Worm (Caenorhabditis elegans) whole organism, L4 larva: ENCODE data around the gene sfxn-1.4.

ENCODE experiments used
- F26F4.8 ChIP-seq: fragments of 200-800 bp; sonication (Bioruptor generic); conservative IDR thresholded peaks from 2 replicates; pipeline ENCODE4 v1.3.6; 2022; ENCODE audit warnings: missing genetic modification characterization, missing compliant biosample characterization
- T26A8.4 ChIP-seq: fragments of 200-800 bp; sonication (Bioruptor generic); IDR thresholded peaks from 2 replicates; pipeline ENCODE4 v1.3.6; 2022; ENCODE audit warnings: missing genetic modification characterization, missing compliant biosample characterization
- Y75B8A.6 ChIP-seq: fragments of 200-800 bp; sonication (Bioruptor generic); IDR thresholded peaks from 2 replicates; pipeline ENCODE4 v1.3.6; 2022; ENCODE audit warnings: missing genetic modification reagents, missing genetic modification characterization, missing compliant biosample characterization
- ZK337.2 ChIP-seq: fragments of 200-800 bp; sonication (Bioruptor generic); IDR thresholded peaks from 2 replicates; pipeline ENCODE4 v1.3.6; 2022; ENCODE audit warnings: missing genetic modification reagents, missing genetic modification characterization, missing compliant biosample characterization
- aha-1 ChIP-seq: fragments of 150-350 bp; peaks from one replicate; lab custom pipeline; 2014; ENCODE audit warnings: missing biosample characterization, missing genetic modification characterization
- arid-1 ChIP-seq: fragments of 200-800 bp; sonication (Bioruptor generic); conservative IDR thresholded peaks from 2 replicates; pipeline ENCODE4 v1.3.6; 2022; ENCODE audit warnings: missing genetic modification reagents, missing genetic modification characterization, missing compliant biosample characterization
- ceh-32 ChIP-seq: sonication (generic microtip); optimal IDR thresholded peaks from 2 replicates; lab custom pipeline; 2016; ENCODE audit warnings: mild to moderate bottlenecking, missing genetic modification characterization, missing compliant biosample characterization; ENCODE audit not compliant: poor library complexity
- cey-2 ChIP-seq: sonication (generic microtip); optimal IDR thresholded peaks from 3 replicates; lab custom pipeline; 2017; ENCODE audit warnings: missing genetic modification characterization, mild to moderate bottlenecking, missing compliant biosample characterization, antibody characterized with exemption, borderline replicate concordance; ENCODE audit not compliant: insufficient read depth
- ctbp-1 ChIP-seq: fragments of 200-800 bp; sonication (Bioruptor generic); IDR thresholded peaks from 2 replicates; pipeline ENCODE4 v1.3.6; 2022; ENCODE audit warnings: missing genetic modification reagents, missing genetic modification characterization, missing compliant biosample characterization
- daf-16 ChIP-seq, 3 experiments: sonication (generic microtip); optimal IDR thresholded peaks; 2 replicates each; lab custom pipeline; 2016 to 2017; ENCODE audit warnings: missing genetic modification characterization in 3 of 3, missing genetic modification reagents in 3 of 3, mild to moderate bottlenecking in 2 of 3, missing compliant biosample characterization in 2 of 3, missing biosample characterization in 1 of 3, moderate library complexity in 1 of 3
- daf-8 ChIP-seq: fragments of 200-800 bp; sonication (Bioruptor generic); IDR thresholded peaks from 2 replicates; pipeline ENCODE4 v1.3.6; 2022; ENCODE audit warnings: missing genetic modification characterization, missing compliant biosample characterization
- dmd-6 ChIP-seq: fragments of 200-800 bp; sonication (Bioruptor generic); IDR thresholded peaks from 2 replicates; pipeline ENCODE4 v1.3.6; 2022; ENCODE audit warnings: missing genetic modification reagents, missing genetic modification characterization, missing compliant biosample characterization
- duxl-1 ChIP-seq: sonication (generic microtip); optimal IDR thresholded peaks from 2 replicates; lab custom pipeline; 2016; ENCODE audit warnings: mild to moderate bottlenecking, missing genetic modification characterization, moderate library complexity, missing compliant biosample characterization; ENCODE audit not compliant: poor library complexity
- dve-1 ChIP-seq: sonication (generic microtip); optimal IDR thresholded peaks from 2 replicates; lab custom pipeline; 2017; ENCODE audit warnings: antibody characterized with exemption, mild to moderate bottlenecking, missing genetic modification characterization, missing compliant biosample characterization; ENCODE audit not compliant: insufficient read depth
- egl-43 ChIP-seq: fragments of 200-800 bp; sonication (Bioruptor generic); IDR thresholded peaks from 2 replicates; pipeline ENCODE4 v1.3.6; 2022; ENCODE audit warnings: missing genetic modification reagents, missing genetic modification characterization, missing compliant biosample characterization
- fos-1 ChIP-seq: fragments of 150-350 bp; optimal IDR thresholded peaks from 2 replicates; lab custom pipeline; 2014; ENCODE audit warnings: missing biosample characterization, missing genetic modification characterization
- hlh-11 ChIP-seq: fragments of 200-800 bp; sonication (Bioruptor generic); optimal IDR thresholded peaks from 2 replicates; lab custom pipeline; 2018; ENCODE audit warnings: mild to moderate bottlenecking, missing genetic modification characterization, missing compliant biosample characterization
- hlh-30 ChIP-seq: sonication (generic microtip); optimal IDR thresholded peaks from 2 replicates; lab custom pipeline; 2017; ENCODE audit warnings: antibody characterized with exemption, mild to moderate bottlenecking, missing genetic modification characterization, missing compliant biosample characterization; ENCODE audit not compliant: insufficient read depth
- hmg-1.1 ChIP-seq: fragments of 200-800 bp; sonication (Bioruptor generic); IDR thresholded peaks from 2 replicates; pipeline ENCODE4 v1.3.6; 2022; ENCODE audit warnings: missing genetic modification reagents, missing genetic modification characterization, missing compliant biosample characterization
- lim-7 ChIP-seq: fragments of 200-800 bp; sonication (Bioruptor generic); IDR thresholded peaks from 2 replicates; pipeline ENCODE4 v1.3.6; 2022; ENCODE audit warnings: missing genetic modification characterization, missing compliant biosample characterization
- lsy-2 ChIP-seq, 2 experiments: fragments of 150-350 bp in 1 of 2; sonication (generic microtip) in 1 of 2; optimal IDR thresholded peaks; 2 replicates each; lab custom pipeline; 2014 to 2017; ENCODE audit warnings: missing biosample characterization in 2 of 2, missing genetic modification characterization in 2 of 2
- mdt-29 ChIP-seq: fragments of 200-800 bp; sonication (Bioruptor generic); IDR thresholded peaks from 2 replicates; pipeline ENCODE4 v1.3.6; 2022; ENCODE audit warnings: missing genetic modification reagents, missing genetic modification characterization, missing compliant biosample characterization
- mep-1 ChIP-seq: fragments of 150-350 bp; sonication (generic microtip); optimal IDR thresholded peaks from 3 replicates; lab custom pipeline; 2014; ENCODE audit warnings: missing biosample characterization, missing genetic modification characterization
- mes-2 ChIP-seq: sonication (generic microtip); optimal IDR thresholded peaks from 2 replicates; lab custom pipeline; 2016; ENCODE audit warnings: missing genotype, mild to moderate bottlenecking, missing genetic modification characterization, missing compliant biosample characterization; ENCODE audit not compliant: poor library complexity, severe bottlenecking
- mxl-3 ChIP-seq: fragments of 200-800 bp; sonication (Bioruptor generic); optimal IDR thresholded peaks from 2 replicates; lab custom pipeline; 2018; ENCODE audit warnings: mild to moderate bottlenecking, missing genetic modification characterization, missing compliant biosample characterization
- nhr-10 ChIP-seq: fragments of 150-350 bp; optimal IDR thresholded peaks from 2 replicates; lab custom pipeline; 2014; ENCODE audit warnings: missing biosample characterization, missing genetic modification characterization
- nhr-111 ChIP-seq: fragments of 200-800 bp; sonication (Bioruptor generic); optimal IDR thresholded peaks from 2 replicates; lab custom pipeline; 2018; ENCODE audit warnings: mild to moderate bottlenecking, missing genetic modification characterization, missing compliant biosample characterization
- nhr-28 ChIP-seq: fragments of 150-350 bp; optimal IDR thresholded peaks from 2 replicates; lab custom pipeline; 2014; ENCODE audit warnings: missing biosample characterization, missing genetic modification characterization
- nhr-48 ChIP-seq: sonication (generic microtip); optimal IDR thresholded peaks from 2 replicates; lab custom pipeline; 2016; ENCODE audit warnings: mild to moderate bottlenecking, missing genetic modification characterization, missing compliant biosample characterization
- pha-4 ChIP-seq, 2 experiments: fragments of 150-350 bp in 1 of 2; fragments of 200-800 bp in 1 of 2; sonication (Bioruptor generic) in 1 of 2; IDR thresholded peaks in 1 of 2; optimal IDR thresholded peaks in 1 of 2; 2 replicates each; pipeline versions ENCODE4 v1.3.6 to Lab custom; 2014 to 2022; ENCODE audit warnings: missing genetic modification characterization in 2 of 2, missing genetic modification reagents in 2 of 2, missing biosample characterization in 1 of 2, missing compliant biosample characterization in 1 of 2
- php-3 ChIP-seq: fragments of 200-800 bp; sonication (Bioruptor generic); IDR thresholded peaks from 2 replicates; pipeline ENCODE4 v1.3.6; 2022; ENCODE audit warnings: missing genetic modification reagents, missing genetic modification characterization, missing compliant biosample characterization
- pqm-1 ChIP-seq: sonication (generic microtip); optimal IDR thresholded peaks from 2 replicates; lab custom pipeline; 2017; ENCODE audit warnings: missing biosample characterization, missing genetic modification characterization
- rbr-2 ChIP-seq: sonication (generic microtip); optimal IDR thresholded peaks from 2 replicates; lab custom pipeline; 2016; ENCODE audit warnings: missing genotype, missing genetic modification characterization, missing compliant biosample characterization
- saeg-2 ChIP-seq: fragments of 200-800 bp; sonication (Bioruptor generic); IDR thresholded peaks from 2 replicates; pipeline ENCODE4 v1.3.6; 2022; ENCODE audit warnings: missing genetic modification reagents, missing genetic modification characterization, missing compliant biosample characterization
- skn-1 ChIP-seq: fragments of 150-350 bp; optimal IDR thresholded peaks from 2 replicates; lab custom pipeline; 2014; ENCODE audit warnings: missing biosample characterization, missing genetic modification characterization
- snpc-4 ChIP-seq: fragments of 150-350 bp; optimal IDR thresholded peaks from 2 replicates; lab custom pipeline; 2014; ENCODE audit warnings: missing biosample characterization, missing genetic modification characterization
- spr-1 ChIP-seq: sonication (generic microtip); optimal IDR thresholded peaks from 2 replicates; lab custom pipeline; 2016; ENCODE audit warnings: mild to moderate bottlenecking, missing genetic modification characterization, missing compliant biosample characterization
- tra-1 ChIP-seq: fragments of 200-800 bp; sonication (Bioruptor generic); IDR thresholded peaks from 2 replicates; pipeline ENCODE4 v1.3.6; 2022; ENCODE audit warnings: missing genetic modification reagents, missing genetic modification characterization, missing compliant biosample characterization
- zip-11 ChIP-seq: fragments of 200-800 bp; sonication (Bioruptor generic); IDR thresholded peaks from 2 replicates; pipeline ENCODE4 v1.3.6; 2022; ENCODE audit warnings: missing genetic modification characterization, missing compliant biosample characterization

The sfxn-1.4 gene

DNA sequence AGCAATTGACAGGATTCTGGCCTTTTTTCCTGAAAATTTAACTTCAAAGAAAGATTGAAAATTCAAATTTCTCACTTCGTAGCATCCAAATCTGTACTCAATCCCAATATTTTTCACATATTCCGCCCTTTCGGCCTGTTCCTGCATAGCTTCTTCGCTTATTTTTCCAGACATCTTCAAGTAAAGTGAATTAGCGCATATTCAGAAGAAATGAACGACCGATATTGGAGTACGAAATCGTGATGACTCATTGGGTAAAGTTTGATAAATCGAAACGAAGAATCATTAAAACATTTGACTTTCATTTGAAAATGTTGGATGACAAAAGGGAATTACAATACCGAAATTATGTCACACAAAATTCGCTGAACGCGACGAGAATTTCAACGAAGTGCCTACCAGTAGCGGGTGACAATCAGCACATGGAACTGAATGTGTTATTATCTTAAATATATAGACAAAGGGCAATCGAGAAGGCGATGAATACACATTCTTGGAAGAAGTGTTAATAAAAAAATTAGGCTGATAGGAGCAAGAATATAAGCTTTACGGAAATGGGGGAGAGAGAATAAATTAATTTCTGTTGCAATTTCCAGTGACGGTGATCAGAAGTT, 30.0 kb downstream of the sfxn-1.4 start, which contains the start of gene coa-7 (continued):
- 0 out of 2 replicates have a peak, but pooled peaks have one; percentile 19 for TF ChIP-seq T26A8.4 (GFP tag; lab: Robert Waterston, UW)
- TF ChIP-seq arid-1 (GFP tag; lab: Robert Waterston, UW): no peak
- no peak for TF ChIP-seq lsy-2 (tag; optimal IDR thresholded peaks at IDR 0.05; lab: Kevin White, UChicago)
- TF ChIP-seq nhr-10 (tag; lab: Kevin White, UChicago): no peak
- peak; percentile 64; the same call in 1 of the 2 replicates for TF ChIP-seq ctbp-1 (GFP tag; lab: Robert Waterston, UW)
- TF ChIP-seq mdt-29 (GFP tag; lab: Robert Waterston, UW): no peak
- no peak for TF ChIP-seq ceh-32 (tag; lab: Kevin White, UChicago)
- peak; percentile 37; the same call in 1 of the 2 replicates for TF ChIP-seq pha-4 (GFP tag; IDR thresholded peaks at IDR 0.05; lab: Robert Waterston, UW)
- no peak for TF ChIP-seq pha-4 (tag; optimal IDR thresholded peaks at IDR 0.05; lab: Kevin White, UChicago)

DNA sequence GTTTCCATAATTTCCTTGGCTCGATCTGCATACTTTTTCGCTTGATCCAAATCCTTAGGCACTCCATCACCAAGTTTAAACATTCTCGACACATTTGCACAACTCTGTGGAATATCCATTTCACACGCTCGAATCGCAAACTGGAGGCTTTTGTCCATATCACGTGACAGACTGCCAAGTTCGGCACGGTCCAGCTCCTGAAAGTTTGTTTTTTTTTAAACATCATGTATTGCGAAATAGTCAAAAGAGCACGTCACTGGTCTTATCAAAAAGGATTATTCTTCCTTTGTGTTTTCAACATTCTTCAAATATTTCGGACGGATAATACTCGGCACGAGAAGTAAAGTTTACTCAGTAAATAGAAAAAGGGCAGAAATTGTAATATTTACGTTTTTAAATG, 31.8 kb downstream of the sfxn-1.4 start:
- TF ChIP-seq hlh-30 (tag; lab: Kevin White, UChicago): peak; percentile 41
- TF ChIP-seq lsy-2 (tag; optimal IDR thresholded peaks at IDR 0.05; lab: Kevin White, UChicago): peak in 1 of 2 experiments; percentile 35
- no peak for TF ChIP-seq mep-1 (tag; lab: Kevin White, UChicago)
- TF ChIP-seq aha-1 (tag; lab: Kevin White, UChicago): peak; percentile 81
- peak; percentile 40 for TF ChIP-seq dve-1
- TF ChIP-seq fos-1 (tag; lab: Kevin White, UChicago): no peak
- TF ChIP-seq, all 104 proteins: peak for 4

DNA sequence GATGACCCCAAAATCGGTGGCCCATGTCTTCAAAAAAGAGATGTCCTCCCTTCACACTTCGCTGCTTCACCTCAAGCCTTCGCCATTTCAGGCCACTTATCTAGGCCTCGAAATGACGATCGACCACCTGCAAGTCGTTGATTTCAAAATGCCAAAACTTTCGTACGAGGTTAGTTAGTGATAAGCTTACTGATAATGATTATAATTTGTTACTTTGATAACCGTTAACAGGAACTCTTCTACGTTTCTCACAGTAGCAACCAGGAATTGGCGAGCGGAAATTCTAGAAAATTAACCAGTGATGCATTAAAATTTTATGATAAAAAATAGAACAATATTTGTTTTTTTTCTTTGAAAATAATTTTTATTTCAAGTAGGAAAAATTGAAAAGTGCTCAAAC, 34.2 kb downstream of the sfxn-1.4 start:
- TF ChIP-seq nhr-28 (tag; lab: Kevin White, UChicago) (peak; percentile 13), hlh-11 (peak; percentile 16), dmd-6 (GFP tag; lab: Robert Waterston, UW) (0 out of 2 replicates have a peak, but pooled peaks have one; percentile 33), skn-1 (tag; lab: Kevin White, UChicago) (no peak), mxl-3 (no peak), pqm-1 (tag; lab: Kevin White, UChicago) (peak; percentile 56), dve-1 (peak; percentile 7), daf-16 (GFP tag; optimal IDR thresholded peaks at IDR 0.05; lab: Kevin White, UChicago) (no peak), daf-16 (tag; optimal IDR thresholded peaks at IDR 0.05; lab: Kevin White, UChicago) (peak; percentile 10), aha-1 (tag; lab: Kevin White, UChicago) (peak; percentile 38), duxl-1 (tag; lab: Kevin White, UChicago) (no peak), F26F4.8 (GFP tag; lab: Robert Waterston, UW) (no peak), lsy-2 (tag; optimal IDR thresholded peaks at IDR 0.05; lab: Kevin White, UChicago) (no peak)

DNA sequence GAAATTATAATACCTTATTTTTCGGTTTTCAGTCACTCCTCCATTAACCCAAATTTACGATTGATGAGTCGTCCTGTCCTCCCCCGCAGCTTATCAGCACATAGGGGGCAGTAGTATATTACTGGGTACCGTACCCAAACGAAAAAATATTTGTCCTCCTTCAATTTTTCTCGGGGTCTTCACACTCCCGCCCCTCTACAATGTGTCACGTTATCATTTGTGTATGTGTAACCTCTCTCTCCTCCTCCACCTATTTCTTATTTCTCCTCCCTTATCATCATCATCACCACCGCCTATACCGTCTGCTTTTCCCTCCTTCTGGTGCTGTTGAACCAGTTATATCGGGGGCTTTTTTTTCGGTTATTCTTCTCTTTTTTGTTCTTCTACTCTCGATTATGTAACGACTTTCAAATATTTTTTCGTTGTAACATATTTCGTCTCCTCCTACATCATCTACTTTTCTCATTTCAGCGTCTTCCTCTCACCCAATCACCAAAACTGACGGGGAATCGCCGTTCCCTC, 34.7 kb downstream of the sfxn-1.4 start, which contains the start of gene ghi-1:
Gene ghi-1 (plus strand): TSS at position 472 of the 522 bp plus-strand sequence.
- TF ChIP-seq egl-43 (GFP tag; lab: Robert Waterston, UW) (no peak), pqm-1 (tag; lab: Kevin White, UChicago) (peak; percentile 40), skn-1 (tag; lab: Kevin White, UChicago) (no peak), Y75B8A.6 (no peak), zip-11 (GFP tag; lab: Robert Waterston, UW) (no peak), hlh-11 (peak; percentile 34), saeg-2 (GFP tag; lab: Robert Waterston, UW) (no peak), daf-8 (GFP tag; lab: Robert Waterston, UW) (no peak), php-3 (GFP tag; lab: Robert Waterston, UW) (0 out of 2 replicates have a peak, but pooled peaks have one; percentile 17), rbr-2 (tag; lab: Kevin White, UChicago) (no peak), daf-16 (GFP tag; optimal IDR thresholded peaks at IDR 0.05; lab: Kevin White, UChicago) (no peak), daf-16 (tag; optimal IDR thresholded peaks at IDR 0.05; lab: Kevin White, UChicago) (peak; percentile 18), ZK337.2 (GFP tag; lab: Robert Waterston, UW) (no peak), mes-2 (peak; percentile 14), dmd-6 (GFP tag; lab: Robert Waterston, UW) (peak; percentile 17; the same call in 1 of the 2 replicates), nhr-28 (tag; lab: Kevin White, UChicago) (peak; percentile 45), spr-1 (tag; lab: Kevin White, UChicago) (no peak), cey-2 (tag; lab: Kevin White, UChicago) (no peak), lim-7 (GFP tag; lab: Robert Waterston, UW) (no peak), T26A8.4 (GFP tag; lab: Robert Waterston, UW) (no peak), dve-1 (peak; percentile 6), hmg-1.1 (GFP tag; lab: Robert Waterston, UW) (no peak), fos-1 (tag; lab: Kevin White, UChicago) (no peak), tra-1 (no peak), hlh-30 (tag; lab: Kevin White, UChicago) (peak; percentile 43), nhr-111 (no peak), aha-1 (tag; lab: Kevin White, UChicago) (peak; percentile 22), nhr-48 (tag; lab: Kevin White, UChicago) (no peak), snpc-4 (no peak)
